Worm (Caenorhabditis elegans) whole organism, mixed stage, embryonic: Measurements from ENCODE around the gene F23D12.3.

ENCODE experiments used
- cnd-1 ChIP-seq: fragments of 200-800 bp; sonication (Bioruptor generic); optimal IDR thresholded peaks from 2 replicates; lab custom pipeline; 2018; ENCODE audit warnings: mild to moderate bottlenecking, missing genetic modification characterization, missing compliant biosample characterization
- elt-1 ChIP-seq: sonication (generic microtip); optimal IDR thresholded peaks from 2 replicates; lab custom pipeline; 2017; ENCODE audit warnings: missing genetic modification characterization, mild to moderate bottlenecking, missing compliant biosample characterization, antibody characterized with exemption, moderate library complexity, borderline replicate concordance; ENCODE audit not compliant: insufficient read depth
- elt-3 ChIP-seq: fragments of 150-350 bp; optimal IDR thresholded peaks from 2 replicates; lab custom pipeline; 2014; ENCODE audit warnings: missing biosample characterization, missing genetic modification characterization
- mep-1 ChIP-seq: fragments of 150-350 bp; optimal IDR thresholded peaks from 2 replicates; lab custom pipeline; 2017; ENCODE audit warnings: missing biosample characterization, missing genetic modification reagents, missing genetic modification characterization, inconsistent platforms
- nhr-237 ChIP-seq: fragments of 150-350 bp; optimal IDR thresholded peaks from 2 replicates; lab custom pipeline; 2014; ENCODE audit warnings: missing biosample characterization, missing genetic modification characterization
- pha-4 ChIP-seq: fragments of 150-350 bp; optimal IDR thresholded peaks from 2 replicates; lab custom pipeline; 2018; ENCODE audit warnings: missing biosample characterization, missing genetic modification reagents, missing genetic modification characterization
- snpc-4 ChIP-seq: fragments of 150-350 bp; optimal IDR thresholded peaks from 2 replicates; lab custom pipeline; 2014; ENCODE audit warnings: missing biosample characterization, missing genetic modification characterization
- sptf-1 ChIP-seq: sonication (generic microtip); optimal IDR thresholded peaks from 2 replicates; lab custom pipeline; 2017; ENCODE audit warnings: mild to moderate bottlenecking, missing genetic modification characterization, moderate library complexity, missing compliant biosample characterization
- unc-120 ChIP-seq: sonication (generic microtip); optimal IDR thresholded peaks from 2 replicates; lab custom pipeline; 2017; ENCODE audit warnings: missing genetic modification characterization, missing compliant biosample characterization; ENCODE audit not compliant: poor library complexity, severe bottlenecking
- unc-62 ChIP-seq: fragments of 150-350 bp; optimal IDR thresholded peaks from 2 replicates; lab custom pipeline; 2014; ENCODE audit warnings: missing biosample characterization, missing genetic modification reagents, missing genetic modification characterization
- zip-8 ChIP-seq: fragments of 150-350 bp; optimal IDR thresholded peaks from 2 replicates; lab custom pipeline; 2014; ENCODE audit warnings: missing biosample characterization, missing genetic modification characterization
- ztf-11 ChIP-seq: fragments of 150-350 bp; optimal IDR thresholded peaks from 2 replicates; lab custom pipeline; 2014; ENCODE audit warnings: missing biosample characterization, missing genetic modification characterization

- TF ChIP-seq elt-1 (tag; lab: Kevin White, UChicago) (peak; percentile 40), elt-3 (tag; lab: Kevin White, UChicago) (no peak), sptf-1 (tag; lab: Kevin White, UChicago) (no peak), unc-62 (peak; percentile 28), unc-120 (no peak), mep-1 (tag; lab: Kevin White, UChicago) (no peak), ztf-11 (tag; lab: Kevin White, UChicago) (no peak), pha-4 (tag; lab: Kevin White, UChicago) (no peak), nhr-237 (no peak), snpc-4 (no peak), cnd-1 (peak; percentile 74), zip-8 (tag; lab: Kevin White, UChicago) (no peak)
These were observed 44.9 kb downstream of the F23D12.3 start for ce11 chrX:14487333-14487732.
